Fruit fly (Drosophila melanogaster) whole organism, wandering third instar larva: ENCODE measurements around the gene CG15386.

Source experiments
- Abd-B ChIP-seq: fragments of >200 bp; optimal IDR thresholded peaks from 2 replicates; lab custom pipeline; 2017; ENCODE audit warnings: missing biosample characterization, missing genetic modification characterization
- Dfd ChIP-seq: fragments of >200 bp; optimal IDR thresholded peaks from 2 replicates; lab custom pipeline; 2017; ENCODE audit warnings: missing biosample characterization, missing genetic modification characterization
- HLH106 ChIP-seq: fragments of 200-800 bp; optimal IDR thresholded peaks from 3 replicates; lab custom pipeline; 2019; ENCODE audit warnings: missing biosample characterization, mild to moderate bottlenecking, missing genetic modification characterization, moderate library complexity
- Jra ChIP-seq: sonication (Bioruptor generic); optimal IDR thresholded peaks from 2 replicates; lab custom pipeline; 2016; ENCODE audit warnings: missing biosample characterization, missing genetic modification characterization
- Mio ChIP-seq: sonication (Bioruptor generic); optimal IDR thresholded peaks from 2 replicates; lab custom pipeline; 2016; ENCODE audit warnings: missing biosample characterization, missing genetic modification characterization
- Myc ChIP-seq: fragments of >200 bp; optimal IDR thresholded peaks from 2 replicates; lab custom pipeline; 2017
- Rel ChIP-seq, 2 experiments: fragments of 200-800 bp; sonication (Bioruptor generic) in 1 of 2; optimal IDR thresholded peaks; 2 replicates in 1 of 2; 3 replicates in 1 of 2; lab custom pipeline; 2016 to 2019; ENCODE audit warnings: mild to moderate bottlenecking in 2 of 2, missing biosample characterization in 2 of 2, missing genetic modification characterization in 2 of 2, moderate library complexity in 1 of 2
- Vsx2 ChIP-seq: fragments of 200-300, 225-300 bp; sonication (Bioruptor generic); optimal IDR thresholded peaks from 2 replicates; lab custom pipeline; 2018; ENCODE audit warnings: missing biosample characterization, missing genetic modification characterization; ENCODE audit not compliant: partially characterized antibody
- br ChIP-seq: fragments of 200-800 bp; sonication (Bioruptor generic); optimal IDR thresholded peaks from 2 replicates; lab custom pipeline; 2016; ENCODE audit warnings: missing biosample characterization, missing genetic modification characterization
- fru ChIP-seq: fragments of 200-800 bp; sonication (Bioruptor generic); optimal IDR thresholded peaks from 3 replicates; lab custom pipeline; 2016; ENCODE audit warnings: missing biosample characterization, mild to moderate bottlenecking, missing genetic modification characterization
- h ChIP-seq: fragments of 200-800 bp; sonication (Bioruptor generic); optimal IDR thresholded peaks from 3 replicates; lab custom pipeline; 2016; ENCODE audit warnings: missing biosample characterization, mild to moderate bottlenecking, missing genetic modification characterization
- pan ChIP-seq: fragments of >200 bp; optimal IDR thresholded peaks from 2 replicates; lab custom pipeline; 2017
- psq ChIP-seq: fragments of 200-800 bp; sonication (Bioruptor generic); optimal IDR thresholded peaks from 3 replicates; lab custom pipeline; 2017; ENCODE audit warnings: missing biosample characterization, mild to moderate bottlenecking, missing genetic modification characterization, moderate library complexity
- usp ChIP-seq: fragments of >200 bp; optimal IDR thresholded peaks from 2 replicates; lab custom pipeline; 2017; ENCODE audit warnings: missing biosample characterization, missing genetic modification characterization

- peak; percentile 99 for TF ChIP-seq h (GFP tag; lab: Kevin White, UChicago)
- no peak for TF ChIP-seq usp
- no peak for TF ChIP-seq Vsx2 (GFP tag; lab: Kevin White, UChicago)
- no peak for TF ChIP-seq Myc (lab: Kevin White, UChicago)
- TF ChIP-seq pan (lab: Kevin White, UChicago), result no peak
- TF ChIP-seq Mio (GFP tag; lab: Kevin White, UChicago), result peak; percentile 86
- TF ChIP-seq br, result peak; percentile 99
- peak; percentile 97 for TF ChIP-seq HLH106 (tag; lab: Kevin White, UChicago)
- TF ChIP-seq Jra, result peak; percentile 98
- TF ChIP-seq fru (GFP tag; lab: Kevin White, UChicago), result peak; percentile 98
- peak; percentile 87 for TF ChIP-seq Rel (GFP tag; optimal IDR thresholded peaks at IDR 0.05; lab: Kevin White, UChicago)
- peak; percentile 88 for TF ChIP-seq Rel (tag; optimal IDR thresholded peaks at IDR 0.05; lab: Kevin White, UChicago)
- TF ChIP-seq psq (GFP tag; lab: Kevin White, UChicago), result peak; percentile 98
- TF ChIP-seq Dfd (GFP tag; lab: Kevin White, UChicago), result no peak
- no peak for TF ChIP-seq Abd-B
Observed at dm6 chr2L:2221649-2222150, 4.7 kb upstream of the CG15386 start.
